Worm (Caenorhabditis elegans): ENCODE results near the gene spp-31.
A peak's percentile ranks its signal among the peaks of the same experiment; 100 is the strongest.

The spp-31 gene

ce11 chrIV:1394077-1394476 lies 12.3 kb upstream of the spp-31 start:
- TF ChIP-seq nhr-237 (tag; optimal IDR thresholded peaks at IDR 0.05) (no peak), ceh-44 (GFP tag; IDR thresholded peaks at IDR 0.05) (no peak), nhr-11 (tag; optimal IDR thresholded peaks at IDR 0.05) (no peak), zag-1 (tag; optimal IDR thresholded peaks at IDR 0.05) (no peak), egl-43 (GFP tag; IDR thresholded peaks at IDR 0.05) (no peak), daf-8 (GFP tag; IDR thresholded peaks at IDR 0.05) (no peak)

ce11 chrIV:1397895-1398294 lies 8.5 kb upstream of the spp-31 start:
- TF ChIP-seq tra-1 (GFP tag; IDR thresholded peaks at IDR 0.05) (no peak), unc-62 (GFP tag; optimal IDR thresholded peaks at IDR 0.05 in 1 of 2) (peak in 1 of 2 experiments; percentile 96), unc-62 (tag; optimal IDR thresholded peaks at IDR 0.05) (no peak)

ce11 chrIV:1400016-1400415 lies 6.4 kb upstream of the spp-31 start:
- TF ChIP-seq unc-62 (GFP tag; optimal IDR thresholded peaks at IDR 0.05 in 1 of 2) = peak in 1 of 2 experiments; percentile 65
- TF ChIP-seq unc-62 (tag; optimal IDR thresholded peaks at IDR 0.05) = no peak
- TF ChIP-seq zfp-3 (GFP tag; conservative IDR thresholded peaks at IDR 0.05) = no peak
- peak; percentile 55 for TF ChIP-seq ceh-28 (tag; optimal IDR thresholded peaks at IDR 0.05)
- TF ChIP-seq zip-11 (GFP tag; IDR thresholded peaks at IDR 0.05) = no peak

- TF ChIP-seq lin-29 (GFP tag; IDR thresholded peaks at IDR 0.05) (no peak), hlh-30 (tag; optimal IDR thresholded peaks at IDR 0.05; ENCODE audit: insufficient read depth) (peak; percentile 51), ceh-20 (GFP tag; IDR thresholded peaks at IDR 0.05) (no peak), daf-16 (GFP tag; optimal IDR thresholded peaks at IDR 0.05) (no peak), daf-16 (tag; optimal IDR thresholded peaks at IDR 0.05) (peak; percentile 55), dve-1 (tag; optimal IDR thresholded peaks at IDR 0.05; ENCODE audit: insufficient read depth) (peak; percentile 30), snpc-1.2 (GFP tag; IDR thresholded peaks at IDR 0.05) (no peak)
These were observed 2.4 kb upstream of the spp-31 start for ce11 chrIV:1403960-1404359.

ce11 chrIV:1405780-1406179 lies 587 bp upstream of the spp-31 start:
- TF ChIP-seq duxl-1 (tag; optimal IDR thresholded peaks at IDR 0.05; ENCODE audit: poor library complexity) (no peak), ceh-82 (tag; optimal IDR thresholded peaks at IDR 0.05) (no peak), nhr-48 (tag; optimal IDR thresholded peaks at IDR 0.05) (peak; percentile 20), ZK337.2 (GFP tag; IDR thresholded peaks at IDR 0.05) (no peak), D1046.2 (GFP tag; IDR thresholded peaks at IDR 0.05) (no peak), hlh-11 (tag; optimal IDR thresholded peaks at IDR 0.05) (peak; percentile 23), ama-1 (optimal IDR thresholded peaks at IDR 0.05) (no peak), lin-13 (GFP tag; optimal IDR thresholded peaks at IDR 0.05) (no peak), nhr-41 (GFP tag; IDR thresholded peaks at IDR 0.05) (no peak), lsy-2 (tag; optimal IDR thresholded peaks at IDR 0.05) (peak in 1 of 2 experiments; percentile 3), jun-1 (tag; optimal IDR thresholded peaks at IDR 0.05) (no peak), saeg-2 (GFP tag; IDR thresholded peaks at IDR 0.05) (no peak), dve-1 (tag; optimal IDR thresholded peaks at IDR 0.05; ENCODE audit: insufficient read depth) (peak; percentile 22), php-3 (GFP tag; IDR thresholded peaks at IDR 0.05) (no peak), Y5F2A.4 (GFP tag; optimal IDR thresholded peaks at IDR 0.05) (no peak), set-16 (GFP tag; IDR thresholded peaks at IDR 0.05) (no peak), cey-2 (tag; optimal IDR thresholded peaks at IDR 0.05; ENCODE audit: borderline replicate concordance, insufficient read depth) (no peak), zfp-3 (GFP tag; conservative IDR thresholded peaks at IDR 0.05) (no peak), nhr-28 (tag; optimal IDR thresholded peaks at IDR 0.05) (peak; percentile 38), aha-1 (tag) (peak; percentile 36), Y48G9A.11 (GFP tag; IDR thresholded peaks at IDR 0.05) (no peak), mdl-1 (tag; optimal IDR thresholded peaks at IDR 0.05) (no peak), dmd-6 (GFP tag; IDR thresholded peaks at IDR 0.05) (peak; percentile 45; the same call in 1 of the 2 replicates), daf-8 (GFP tag; IDR thresholded peaks at IDR 0.05) (no peak)
